Fruit fly (Drosophila melanogaster) whole organism, prepupa: Measurements from ENCODE around the gene Alg7.

ENCODE experiments used
- CG10631 ChIP-seq: fragments of 200-800 bp; sonication (Bioruptor generic); optimal IDR thresholded peaks from 2 replicates; lab custom pipeline; 2016; ENCODE audit warnings: missing biosample characterization, missing genetic modification characterization
- CG10669 ChIP-seq: fragments of 200-800 bp; sonication (Bioruptor generic); optimal IDR thresholded peaks from 3 replicates; lab custom pipeline; 2018; ENCODE audit warnings: missing biosample characterization, mild to moderate bottlenecking, missing genetic modification characterization, moderate library complexity
- CG11294 ChIP-seq: fragments of 200-800 bp; sonication (Bioruptor generic); IDR thresholded peaks from 2 replicates; pipeline ENCODE4 v1.3.6; 2022; ENCODE audit warnings: missing biosample characterization, missing genetic modification characterization
- CG11762 ChIP-seq: fragments of 200-800 bp; sonication (Bioruptor generic); optimal IDR thresholded peaks from 3 replicates; lab custom pipeline; 2016; ENCODE audit warnings: missing biosample characterization, missing genetic modification characterization; ENCODE audit not compliant: insufficient read depth
- CG34406 ChIP-seq: fragments of 200-800 bp; sonication (Bioruptor generic); optimal IDR thresholded peaks from 3 replicates; lab custom pipeline; 2016; ENCODE audit warnings: missing biosample characterization, missing genetic modification characterization
- CG6792 ChIP-seq: fragments of 200-800 bp; sonication (Bioruptor generic); optimal IDR thresholded peaks from 3 replicates; lab custom pipeline; 2016; ENCODE audit warnings: missing biosample characterization, missing genetic modification characterization
- CG8119 ChIP-seq: fragments of 200-800 bp; sonication (Bioruptor generic); IDR thresholded peaks from 3 replicates; pipeline ENCODE4 v1.3.6; 2022; ENCODE audit warnings: missing biosample characterization, missing genetic modification characterization
- CG8319 ChIP-seq: fragments of 200-800 bp; sonication (Bioruptor generic); optimal IDR thresholded peaks from 3 replicates; lab custom pipeline; 2016; ENCODE audit warnings: missing biosample characterization, missing genetic modification characterization
- Ets21C ChIP-seq: fragments of 200-800 bp; sonication (Bioruptor generic); optimal IDR thresholded peaks from 3 replicates; lab custom pipeline; 2016; ENCODE audit warnings: missing biosample characterization, missing genetic modification characterization
- Ets96B ChIP-seq: fragments of 200-800 bp; optimal IDR thresholded peaks from 2 replicates; lab custom pipeline; 2019; ENCODE audit warnings: missing biosample characterization, mild to moderate bottlenecking, missing genetic modification characterization, moderate library complexity
- Smox ChIP-seq: fragments of 200-800 bp; sonication (Bioruptor generic); optimal IDR thresholded peaks from 3 replicates; lab custom pipeline; 2016; ENCODE audit warnings: missing biosample characterization, missing genetic modification characterization
- acj6 ChIP-seq: fragments of 200-800 bp; sonication (Bioruptor generic); optimal IDR thresholded peaks from 3 replicates; lab custom pipeline; 2016; ENCODE audit warnings: missing biosample characterization, missing genetic modification characterization
- eg ChIP-seq: fragments of 200-800 bp; sonication (Bioruptor generic); IDR thresholded peaks from 3 replicates; pipeline ENCODE4 v1.3.6; 2022; ENCODE audit warnings: missing biosample characterization, missing genetic modification characterization
- esn ChIP-seq: fragments of 200-800 bp; sonication (Bioruptor generic); optimal IDR thresholded peaks from 2 replicates; lab custom pipeline; 2016; ENCODE audit warnings: missing biosample characterization, mild to moderate bottlenecking, missing genetic modification characterization, moderate library complexity
- fd59A ChIP-seq: fragments of 200-800 bp; sonication (Bioruptor generic); optimal IDR thresholded peaks from 2 replicates; lab custom pipeline; 2017; ENCODE audit warnings: missing biosample characterization, mild to moderate bottlenecking, missing genetic modification characterization, missing genetic modification reagents
- lz ChIP-seq: fragments of 200-800 bp; sonication (Bioruptor generic); optimal IDR thresholded peaks from 3 replicates; lab custom pipeline; 2016; ENCODE audit warnings: missing biosample characterization, missing genetic modification characterization
- net ChIP-seq: fragments of 200-800 bp; sonication (Bioruptor generic); optimal IDR thresholded peaks from 3 replicates; lab custom pipeline; 2016; ENCODE audit warnings: missing biosample characterization, missing genetic modification characterization
- pdm3 ChIP-seq: fragments of 200-800 bp; sonication (Bioruptor generic); optimal IDR thresholded peaks from 3 replicates; lab custom pipeline; 2016; ENCODE audit warnings: missing biosample characterization, missing genetic modification characterization
- ss ChIP-seq, 2 experiments: fragments of 200-800 bp; sonication (Bioruptor generic); optimal IDR thresholded peaks; 2 replicates in 1 of 2; 3 replicates in 1 of 2; lab custom pipeline; 2017 to 2018; ENCODE audit warnings: mild to moderate bottlenecking in 2 of 2, missing biosample characterization in 2 of 2, missing genetic modification characterization in 2 of 2, moderate library complexity in 1 of 2

Gene Alg7

DNA sequence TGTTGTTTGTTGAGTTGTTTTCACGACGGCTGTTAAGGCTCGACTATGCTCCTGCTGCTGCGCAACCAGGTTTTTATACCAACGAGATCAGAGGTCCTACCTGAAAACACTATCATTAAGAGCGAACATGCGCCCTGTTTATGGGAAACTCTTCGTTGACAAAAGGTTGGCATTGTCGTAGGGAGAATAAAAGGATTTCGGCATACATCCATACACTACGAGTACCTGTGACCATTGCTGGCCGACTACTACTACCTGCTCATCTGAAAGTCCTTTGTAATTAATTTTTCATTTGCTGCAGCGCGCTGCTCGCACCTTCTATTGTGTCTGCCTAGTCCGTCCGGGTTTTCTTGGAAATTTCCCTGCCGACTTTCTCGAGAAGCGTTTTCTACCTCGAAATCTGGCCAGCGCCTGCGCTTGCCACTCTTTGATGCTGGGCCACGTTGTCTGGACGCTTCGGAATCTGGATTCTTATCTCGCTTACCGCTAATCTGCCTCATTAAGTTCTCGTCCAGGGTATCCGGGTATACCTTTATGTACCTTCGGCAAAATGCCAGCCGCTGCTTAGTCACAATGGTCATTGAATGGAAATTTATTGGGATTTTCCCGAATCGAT lies 46.3 kb downstream of the Alg7 start, which contains the start of gene CG15480:
TSS of gene CG15480 (minus strand) at position 51 of the 616 bp plus-strand sequence.
- TF ChIP-seq ss (GFP tag; optimal IDR thresholded peaks at IDR 0.05; lab: Kevin White, UChicago) = no peak
- TF ChIP-seq pdm3 = no peak
- no peak for TF ChIP-seq net (GFP tag; lab: Kevin White, UChicago)
- TF ChIP-seq fd59A = no peak
- no peak for TF ChIP-seq acj6
- no peak for TF ChIP-seq esn (GFP tag; lab: Kevin White, UChicago)
- no peak for TF ChIP-seq Ets21C (GFP tag; lab: Kevin White, UChicago)
- no peak for TF ChIP-seq CG8119 (GFP tag; lab: Robert Waterston, UW)
- no peak for TF ChIP-seq CG8319 (GFP tag; lab: Kevin White, UChicago)
- no peak for TF ChIP-seq CG11762
- TF ChIP-seq eg (GFP tag; lab: Robert Waterston, UW) = no peak
- TF ChIP-seq CG34406 (GFP tag; lab: Kevin White, UChicago) = no peak
- no peak for TF ChIP-seq CG10669 (GFP tag; lab: Kevin White, UChicago)
- no peak for TF ChIP-seq CG11294 (GFP tag; lab: Robert Waterston, UW)
- TF ChIP-seq CG6792 (GFP tag; lab: Kevin White, UChicago) = no peak
- no peak for TF ChIP-seq CG10631 (GFP tag; lab: Kevin White, UChicago)
- TF ChIP-seq Ets96B = no peak
- TF ChIP-seq, all 60 proteins: peak for 0

- TF ChIP-seq Smox (GFP tag; lab: Kevin White, UChicago) = no peak
These were observed 48.2 kb downstream of the Alg7 start, which contains the start of gene CG16813 for dm6 chr2L:13227242-13227641. Gene CG16813, plus strand, starts transcription at chr2L:13227529.

DNA sequence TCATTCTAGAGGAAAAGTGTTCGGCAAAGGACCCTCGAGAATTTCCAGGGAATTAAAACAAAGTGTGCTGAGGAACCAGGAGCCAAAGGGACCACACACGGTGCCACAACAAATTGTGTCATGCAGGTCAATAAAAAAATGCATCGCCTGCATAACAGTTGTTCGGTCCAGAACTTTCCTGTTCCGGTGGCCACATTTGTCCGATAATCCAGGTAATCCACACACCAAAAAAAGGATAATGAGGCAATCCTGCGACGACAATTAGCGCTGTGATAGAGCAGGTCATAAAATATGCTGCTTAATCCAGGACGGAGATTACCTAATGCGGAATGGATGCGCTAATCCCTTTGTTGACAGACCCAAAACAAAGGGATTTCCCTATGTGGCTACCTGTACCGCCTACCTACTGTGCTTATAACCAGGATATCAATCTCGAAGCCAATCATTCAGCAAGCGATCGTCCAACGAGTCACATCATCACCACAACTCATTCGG lies 50.4 kb downstream of the Alg7 start, which contains the start of gene CG16815:
TSS of gene CG16815 (plus strand) at position 445 of the 495 bp plus-strand sequence.
- no peak for TF ChIP-seq CG34406 (GFP tag; lab: Kevin White, UChicago)

DNA sequence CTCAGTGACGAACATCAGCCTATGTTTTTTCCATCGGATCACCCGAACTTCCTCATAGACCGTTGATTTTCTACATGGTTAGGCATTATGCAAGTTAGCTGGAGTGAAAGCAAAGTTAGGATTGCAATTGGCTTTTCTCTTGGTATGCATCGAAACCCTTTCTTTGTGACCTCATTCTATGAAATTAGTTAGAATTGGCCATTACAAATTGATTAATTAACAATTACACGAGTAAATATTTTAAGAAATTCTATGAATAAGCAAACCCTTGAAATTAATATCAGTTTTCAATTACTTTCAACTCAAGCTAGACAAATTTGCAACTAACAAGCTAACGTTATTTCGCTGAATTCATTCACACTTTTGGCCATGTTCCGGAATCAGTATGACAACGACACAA lies 52.7 kb downstream of the Alg7 start, which contains the start of gene Prosalpha6T:
TSS of gene Prosalpha6T (plus strand) at position 301 of the 400 bp plus-strand sequence.
- no peak for TF ChIP-seq lz
- no peak for TF ChIP-seq CG11762
